Fruit fly (Drosophila melanogaster) whole organism, embryonic: ENCODE results near the gene CG15375.

Source experiments
- Aef1 ChIP-seq: fragments of 200-800 bp; sonication (Bioruptor generic); IDR thresholded peaks from 3 replicates; pipeline ENCODE4 v1.3.6; 2022; ENCODE audit warnings: missing biosample characterization, missing genetic modification characterization
- Asciz ChIP-seq: fragments of 200-800 bp; sonication (Bioruptor generic); optimal IDR thresholded peaks from 2 replicates; lab custom pipeline; 2017; ENCODE audit warnings: missing biosample characterization, mild to moderate bottlenecking, missing genetic modification characterization, missing genetic modification reagents
- CG10267 ChIP-seq: fragments of 200-800 bp; sonication (Bioruptor generic); optimal IDR thresholded peaks from 2 replicates; lab custom pipeline; 2018; ENCODE audit warnings: missing biosample characterization, mild to moderate bottlenecking, missing genetic modification characterization, moderate library complexity
- CG10366 ChIP-seq: fragments of 200-800 bp; sonication (Bioruptor generic); IDR thresholded peaks from 2 replicates; pipeline ENCODE4 v1.3.6; 2022; ENCODE audit warnings: missing biosample characterization, missing genetic modification characterization
- CG12769 ChIP-seq: fragments of 200-800 bp; sonication (Bioruptor generic); optimal IDR thresholded peaks from 2 replicates; lab custom pipeline; 2019; ENCODE audit warnings: missing biosample characterization, mild to moderate bottlenecking, missing genetic modification characterization, moderate library complexity
- CG13424 ChIP-seq: fragments of 200-800 bp; sonication (Bioruptor generic); optimal IDR thresholded peaks from 2 replicates; lab custom pipeline; 2019; ENCODE audit warnings: missing biosample characterization, mild to moderate bottlenecking, missing genetic modification characterization, moderate library complexity
- CG16863 ChIP-seq: fragments of 200-800 bp; sonication (Bioruptor generic); optimal IDR thresholded peaks from 3 replicates; lab custom pipeline; 2016; ENCODE audit warnings: missing biosample characterization, missing genetic modification characterization
- CG17359 ChIP-seq: fragments of 200-800 bp; sonication (Bioruptor generic); optimal IDR thresholded peaks from 3 replicates; lab custom pipeline; 2018; ENCODE audit warnings: missing biosample characterization, mild to moderate bottlenecking, missing genetic modification characterization, moderate library complexity
- CG17385 ChIP-seq: fragments of 200-800 bp; sonication (Bioruptor generic); optimal IDR thresholded peaks from 3 replicates; lab custom pipeline; 2018; ENCODE audit warnings: missing biosample characterization, mild to moderate bottlenecking, missing genetic modification characterization
- CG18011 ChIP-seq: fragments of 200-800 bp; sonication (Bioruptor generic); optimal IDR thresholded peaks from 2 replicates; lab custom pipeline; 2017; ENCODE audit warnings: missing biosample characterization, missing genetic modification characterization, mild to moderate bottlenecking, moderate library complexity, missing genotype
- CG2712 ChIP-seq: fragments of 200-800 bp; optimal IDR thresholded peaks from 3 replicates; lab custom pipeline; 2019; ENCODE audit warnings: missing biosample characterization, mild to moderate bottlenecking, missing genetic modification characterization, moderate library complexity
- CG3281 ChIP-seq: fragments of 200-800 bp; sonication (Bioruptor generic); optimal IDR thresholded peaks from 3 replicates; lab custom pipeline; 2017; ENCODE audit warnings: missing biosample characterization, mild to moderate bottlenecking, missing genetic modification characterization
- CG33557 ChIP-seq: fragments of 200-800 bp; sonication (Bioruptor generic); optimal IDR thresholded peaks from 2 replicates; lab custom pipeline; 2019; ENCODE audit warnings: missing biosample characterization, mild to moderate bottlenecking, missing genetic modification characterization, moderate library complexity
- CG3847 ChIP-seq: fragments of 200-800 bp; sonication (Bioruptor generic); IDR thresholded peaks from 2 replicates; pipeline ENCODE4 v1.3.6; 2022; ENCODE audit warnings: missing biosample characterization, missing genetic modification characterization
- CG4707 ChIP-seq: fragments of 200-800 bp; sonication (Bioruptor generic); optimal IDR thresholded peaks from 2 replicates; lab custom pipeline; 2018; ENCODE audit warnings: missing biosample characterization, mild to moderate bottlenecking, missing genetic modification characterization, moderate library complexity
- CG6854 ChIP-seq: fragments of 200-800 bp; sonication (Bioruptor generic); optimal IDR thresholded peaks from 3 replicates; lab custom pipeline; 2017; ENCODE audit warnings: missing biosample characterization, mild to moderate bottlenecking, missing genetic modification characterization
- CG7928 ChIP-seq: fragments of 200-800 bp; sonication (Bioruptor generic); optimal IDR thresholded peaks from 2 replicates; lab custom pipeline; 2017; ENCODE audit warnings: missing biosample characterization, mild to moderate bottlenecking, missing genetic modification characterization
- CG7987 ChIP-seq: fragments of 200-800 bp; sonication (Bioruptor generic); optimal IDR thresholded peaks from 2 replicates; lab custom pipeline; 2018; ENCODE audit warnings: missing biosample characterization, mild to moderate bottlenecking, missing genetic modification characterization, moderate library complexity
- CG8359 ChIP-seq: fragments of 200-800 bp; sonication (Bioruptor generic); optimal IDR thresholded peaks from 2 replicates; lab custom pipeline; 2017; ENCODE audit warnings: missing biosample characterization, mild to moderate bottlenecking, missing genetic modification characterization, borderline replicate concordance
- CG9215 ChIP-seq: fragments of 200-800 bp; sonication (Bioruptor generic); IDR thresholded peaks from 2 replicates; pipeline ENCODE4 v1.3.6; 2022; ENCODE audit warnings: missing biosample characterization, missing genetic modification characterization
- Dp ChIP-seq: fragments of 200-800 bp; sonication (Bioruptor generic); optimal IDR thresholded peaks from 2 replicates; lab custom pipeline; 2018; ENCODE audit warnings: missing biosample characterization, mild to moderate bottlenecking, missing genetic modification characterization, moderate library complexity
- HLH4C ChIP-seq: fragments of 200-800 bp; sonication (Bioruptor generic); IDR thresholded peaks from 3 replicates; pipeline ENCODE4 v1.3.6; 2022; ENCODE audit warnings: missing biosample characterization, missing genetic modification characterization; ENCODE audit not compliant: partially characterized antibody
- Hand ChIP-seq: fragments of 200-800 bp; sonication (Bioruptor generic); optimal IDR thresholded peaks from 2 replicates; lab custom pipeline; 2017; ENCODE audit warnings: mild to moderate bottlenecking, missing biosample characterization, missing genetic modification reagents, missing genetic modification characterization
- Hmr ChIP-seq: fragments of 200-800 bp; sonication (Bioruptor generic); optimal IDR thresholded peaks from 3 replicates; lab custom pipeline; 2017; ENCODE audit warnings: mild to moderate bottlenecking, missing biosample characterization, missing genetic modification reagents, missing genetic modification characterization
- Max ChIP-seq: fragments of 200-800 bp; sonication (Bioruptor generic); optimal IDR thresholded peaks from 2 replicates; lab custom pipeline; 2016; ENCODE audit warnings: missing biosample characterization, mild to moderate bottlenecking, missing genetic modification characterization
- Mes4 ChIP-seq: fragments of 200-800 bp; sonication (Bioruptor generic); optimal IDR thresholded peaks from 2 replicates; lab custom pipeline; 2016; ENCODE audit warnings: missing biosample characterization, missing genetic modification characterization
- Sox100B ChIP-seq: fragments of 200-800 bp; sonication (Bioruptor generic); optimal IDR thresholded peaks from 3 replicates; lab custom pipeline; 2018; ENCODE audit warnings: missing biosample characterization, mild to moderate bottlenecking, missing genetic modification characterization
- al ChIP-seq: fragments of 200-800 bp; sonication (Bioruptor generic); IDR thresholded peaks from 2 replicates; pipeline ENCODE4 v1.3.6; 2022; ENCODE audit warnings: missing biosample characterization, missing genetic modification characterization
- cas ChIP-seq: fragments of 200-800 bp; sonication (Bioruptor generic); IDR thresholded peaks from 2 replicates; pipeline ENCODE4 v1.3.6; 2022; ENCODE audit warnings: missing biosample characterization, missing genetic modification characterization
- chinmo ChIP-seq: fragments of 200-800 bp; sonication (Bioruptor generic); IDR thresholded peaks from 4 replicates; pipeline ENCODE4 v1.3.6; 2022; ENCODE audit warnings: missing biosample characterization, missing genetic modification characterization; ENCODE audit not compliant: partially characterized antibody
- croc ChIP-seq: fragments of 200-800 bp; sonication (Bioruptor generic); conservative IDR thresholded peaks from 3 replicates; pipeline ENCODE4 v1.3.6; 2022; ENCODE audit warnings: missing biosample characterization, missing genetic modification characterization
- dan ChIP-seq: fragments of 200-800 bp; sonication (Bioruptor generic); IDR thresholded peaks from 2 replicates; pipeline ENCODE4 v1.3.6; 2022; ENCODE audit warnings: missing biosample characterization, missing genetic modification characterization
- dimm ChIP-seq: fragments of 200-800 bp; sonication (Bioruptor generic); IDR thresholded peaks from 2 replicates; pipeline ENCODE4 v1.3.6; 2022; ENCODE audit warnings: missing biosample characterization, missing genetic modification characterization
- esg ChIP-seq: fragments of 200-800 bp; sonication (Bioruptor generic); conservative IDR thresholded peaks from 2 replicates; pipeline ENCODE4 v1.3.6; 2022; ENCODE audit warnings: missing biosample characterization, missing genetic modification characterization
- fd64A ChIP-seq: fragments of 200-800 bp; sonication (Bioruptor generic); optimal IDR thresholded peaks from 3 replicates; lab custom pipeline; 2018; ENCODE audit warnings: missing biosample characterization, mild to moderate bottlenecking, missing genetic modification characterization
- fu2 ChIP-seq: fragments of 200-800 bp; sonication (Bioruptor generic); optimal IDR thresholded peaks from 2 replicates; lab custom pipeline; 2016; ENCODE audit warnings: missing biosample characterization, missing genetic modification characterization
- gem ChIP-seq: fragments of 200-800 bp; sonication (Bioruptor generic); optimal IDR thresholded peaks from 2 replicates; lab custom pipeline; 2019; ENCODE audit warnings: missing biosample characterization, mild to moderate bottlenecking, missing genetic modification characterization, moderate library complexity
- grau ChIP-seq: fragments of 200-800 bp; optimal IDR thresholded peaks from 3 replicates; lab custom pipeline; 2019; ENCODE audit warnings: missing biosample characterization, mild to moderate bottlenecking, missing genetic modification characterization, moderate library complexity
- ind ChIP-seq: fragments of 200-800 bp; sonication (Bioruptor generic); optimal IDR thresholded peaks from 3 replicates; lab custom pipeline; 2016; ENCODE audit warnings: missing biosample characterization, missing genetic modification characterization
- kni ChIP-seq: fragments of 200-800 bp; sonication (Bioruptor generic); optimal IDR thresholded peaks from 3 replicates; lab custom pipeline; 2017; ENCODE audit warnings: mild to moderate bottlenecking, missing biosample characterization, missing genetic modification reagents, missing genetic modification characterization
- knrl ChIP-seq: fragments of 200-800 bp; sonication (Bioruptor generic); IDR thresholded peaks from 3 replicates; pipeline ENCODE4 v1.3.6; 2022; ENCODE audit warnings: missing biosample characterization, missing genetic modification characterization; ENCODE audit not compliant: partially characterized antibody
- oc ChIP-seq: fragments of 200-800 bp; sonication (Bioruptor generic); optimal IDR thresholded peaks from 2 replicates; lab custom pipeline; 2018; ENCODE audit warnings: missing biosample characterization, mild to moderate bottlenecking, missing genetic modification characterization, moderate library complexity
- pros ChIP-seq: fragments of 200-800 bp; sonication (Bioruptor generic); optimal IDR thresholded peaks from 3 replicates; lab custom pipeline; 2019; ENCODE audit warnings: missing biosample characterization, mild to moderate bottlenecking, missing genetic modification characterization, moderate library complexity
- psq ChIP-seq: fragments of 200-800 bp; sonication (Bioruptor generic); optimal IDR thresholded peaks from 2 replicates; lab custom pipeline; 2017; ENCODE audit warnings: missing biosample characterization, missing genetic modification characterization
- sim ChIP-seq: fragments of 200-800 bp; sonication (Bioruptor generic); IDR thresholded peaks from 2 replicates; pipeline ENCODE4 v1.3.6; 2022; ENCODE audit warnings: missing biosample characterization, missing genetic modification characterization
- usp ChIP-seq: fragments of >200 bp; optimal IDR thresholded peaks from 2 replicates; lab custom pipeline; 2017; ENCODE audit warnings: missing biosample characterization, missing genetic modification characterization
- zen ChIP-seq: fragments of 200-800 bp; sonication (Bioruptor generic); optimal IDR thresholded peaks from 3 replicates; lab custom pipeline; 2018; ENCODE audit warnings: missing biosample characterization, mild to moderate bottlenecking, missing genetic modification characterization, moderate library complexity

The CG15375 gene

DNA sequence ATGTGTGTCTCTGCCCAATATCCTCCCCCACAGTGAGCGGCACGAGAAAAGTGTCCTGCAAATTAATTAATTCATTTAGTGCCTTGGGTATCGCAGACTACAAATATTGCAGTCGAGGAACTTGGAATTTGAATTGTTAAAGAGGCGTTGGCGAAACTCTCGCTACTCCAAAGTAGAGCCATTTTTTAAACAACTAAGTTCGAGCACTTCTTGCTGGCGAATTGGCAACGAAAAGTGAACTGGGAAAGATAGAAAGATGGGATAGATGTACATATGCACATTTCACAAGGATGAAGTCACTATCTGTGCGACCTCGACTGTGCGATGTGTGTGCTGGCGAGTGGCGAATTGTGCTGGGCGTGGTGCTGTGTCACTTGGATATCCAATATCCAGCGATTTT is 5.6 kb downstream of the CG15375 start (continued):
- TF ChIP-seq CG33557 (GFP tag; lab: Kevin White, UChicago), result peak; percentile 51
- peak; percentile 29 for TF ChIP-seq CG17359
- TF ChIP-seq Hand (GFP tag; lab: Kevin White, UChicago), result no peak
- TF ChIP-seq HLH4C (GFP tag; lab: Robert Waterston, UW), result no peak
- TF ChIP-seq esg, result 0 out of 2 replicates have a peak, but pooled peaks have one; percentile 6
- peak; percentile 19 for TF ChIP-seq CG3281 (GFP tag; lab: Kevin White, UChicago)
- no peak for TF ChIP-seq dan (GFP tag; lab: Robert Waterston, UW)
- peak; percentile 13 for TF ChIP-seq Mes4 (GFP tag; lab: Kevin White, UChicago)
- no peak for TF ChIP-seq CG8359 (GFP tag; lab: Kevin White, UChicago)
- peak; percentile 57 for TF ChIP-seq gem (tag; lab: Kevin White, UChicago)
- TF ChIP-seq CG9215 (GFP tag; lab: Robert Waterston, UW), result peak; percentile 20; the same call in 1 of the 2 replicates
- TF ChIP-seq dimm (GFP tag; lab: Robert Waterston, UW), result no peak
- TF ChIP-seq CG12769, result peak; percentile 6
- TF ChIP-seq CG2712 (tag; lab: Kevin White, UChicago), result peak; percentile 63

DNA sequence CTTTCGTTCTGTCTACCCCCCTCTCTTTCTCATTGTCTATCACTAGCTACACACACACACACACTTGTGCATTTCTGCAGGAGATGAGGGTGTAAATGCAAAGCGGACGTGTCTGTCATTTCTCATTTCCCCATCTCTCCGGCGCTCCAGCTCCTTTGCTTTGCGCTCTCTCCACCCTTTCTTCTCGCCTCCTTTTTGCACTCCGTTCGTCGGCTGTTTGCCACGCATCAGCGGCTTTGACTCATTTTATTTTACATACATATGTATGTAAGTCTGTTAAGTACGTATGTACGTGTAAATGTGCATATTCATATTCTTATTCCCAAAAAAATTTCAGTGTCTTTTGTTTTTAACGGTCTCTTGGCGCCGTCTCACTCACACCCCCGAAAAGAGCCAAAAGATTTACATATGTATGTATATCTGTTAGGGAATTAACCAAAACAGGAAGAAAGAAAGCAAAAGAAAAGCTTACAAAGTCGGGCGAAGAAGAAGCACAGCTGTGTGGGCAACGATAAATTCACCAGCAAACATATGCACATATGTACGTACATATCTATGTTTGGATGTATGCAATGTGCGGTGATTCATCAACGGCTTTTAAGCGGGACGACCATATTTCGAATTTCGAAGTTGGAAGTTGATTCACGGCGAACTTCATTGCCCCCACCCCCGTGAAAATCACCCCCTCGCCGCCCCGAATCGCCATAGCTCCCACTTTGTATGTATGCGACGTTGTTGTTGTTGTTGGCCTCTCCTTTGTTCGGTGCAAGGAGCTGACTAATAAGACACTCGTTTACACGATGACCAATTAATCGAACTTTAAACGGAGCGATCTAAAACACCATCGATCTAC is 6.4 kb downstream of the CG15375 start:
- TF ChIP-seq al (GFP tag; lab: Robert Waterston, UW), result no peak
- no peak for TF ChIP-seq CG6854
- no peak for TF ChIP-seq CG16863
- no peak for TF ChIP-seq Hmr (GFP tag; lab: Kevin White, UChicago)
- 0 out of 4 replicates have a peak, but pooled peaks have one; percentile 22 for TF ChIP-seq chinmo (GFP tag; lab: Robert Waterston, UW)
- TF ChIP-seq grau (tag; lab: Kevin White, UChicago), result no peak
- peak; percentile 1 for TF ChIP-seq oc (tag; lab: Kevin White, UChicago)
- TF ChIP-seq CG13424 (tag; lab: Kevin White, UChicago), result no peak
- TF ChIP-seq Max, result no peak
- TF ChIP-seq psq (GFP tag; lab: Kevin White, UChicago), result peak; percentile 65
- TF ChIP-seq zen (tag; lab: Kevin White, UChicago), result no peak
- peak; percentile 79 for TF ChIP-seq pros (GFP tag; lab: Kevin White, UChicago)
- TF ChIP-seq CG12769, result no peak
- TF ChIP-seq CG10267, result no peak
- TF ChIP-seq CG17385 (GFP tag; lab: Kevin White, UChicago), result peak; percentile 44
- no peak for TF ChIP-seq croc (GFP tag; lab: Robert Waterston, UW)
- no peak for TF ChIP-seq CG10366 (GFP tag; lab: Robert Waterston, UW)
- TF ChIP-seq kni (GFP tag; lab: Kevin White, UChicago), result peak; percentile 57
- TF ChIP-seq fd64A (GFP tag; lab: Kevin White, UChicago), result no peak
- TF ChIP-seq CG18011 (GFP tag; lab: Kevin White, UChicago), result peak; percentile 67
- TF ChIP-seq fu2 (GFP tag; lab: Kevin White, UChicago), result no peak
- TF ChIP-seq sim (GFP tag; lab: Robert Waterston, UW), result no peak
- TF ChIP-seq Dp (GFP tag; lab: Kevin White, UChicago), result no peak
- TF ChIP-seq usp (GFP tag; lab: Kevin White, UChicago), result no peak
- TF ChIP-seq CG7928 (GFP tag; lab: Kevin White, UChicago), result no peak
- no peak for TF ChIP-seq CG4707 (GFP tag; lab: Kevin White, UChicago)
- no peak for TF ChIP-seq Sox100B (GFP tag; lab: Kevin White, UChicago)
- TF ChIP-seq cas (GFP tag; lab: Robert Waterston, UW), result no peak
- no peak for TF ChIP-seq knrl (GFP tag; lab: Robert Waterston, UW)
- TF ChIP-seq Aef1 (GFP tag; lab: Robert Waterston, UW), result no peak
- no peak for TF ChIP-seq ind
- no peak for TF ChIP-seq CG7987 (GFP tag; lab: Kevin White, UChicago)
- no peak for TF ChIP-seq CG3847
- TF ChIP-seq Asciz, result no peak
